Fruit fly (Drosophila melanogaster): ENCODE measurements around the gene RpS9.

Gene RpS9

DNA sequence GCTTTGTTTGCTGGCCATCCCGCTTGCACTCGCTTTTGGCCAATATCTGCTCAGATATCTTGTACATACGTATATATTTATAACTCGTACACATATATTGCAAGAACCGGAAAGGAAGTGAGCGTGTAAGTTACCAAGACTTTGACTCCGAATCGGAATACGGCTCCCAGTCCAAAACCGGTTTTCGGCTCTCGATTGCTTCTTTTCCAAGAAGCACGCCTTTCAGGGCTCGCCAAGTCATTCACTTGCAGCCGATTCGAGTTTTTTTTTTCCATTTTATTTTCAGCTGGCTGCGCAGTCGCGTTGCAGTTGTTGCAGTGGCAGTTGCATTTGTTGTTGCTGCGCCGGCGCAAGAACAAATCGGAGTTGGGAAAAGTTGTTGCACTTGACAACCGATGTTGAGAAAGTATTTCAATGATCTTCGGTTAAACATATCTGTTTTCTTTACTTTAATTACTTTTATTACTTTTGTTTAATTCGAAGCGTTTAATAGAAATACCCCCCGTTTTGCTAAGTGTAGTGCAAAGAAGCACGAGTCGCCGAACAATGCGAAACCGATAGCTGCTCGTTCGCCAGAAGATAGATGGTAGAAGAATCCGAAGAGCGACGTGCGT, 38.5 kb upstream of the RpS9 start (continued):
- TF ChIP-seq GATAd (GFP tag; optimal IDR thresholded peaks at IDR 0.05): no peak
- no peak for TF ChIP-seq Hr78 (GFP tag; optimal IDR thresholded peaks at IDR 0.05)
- no peak for TF ChIP-seq Hr83 (GFP tag; optimal IDR thresholded peaks at IDR 0.05; ENCODE audit: poor library complexity, severe bottlenecking)
- no peak for TF ChIP-seq lola (GFP tag; optimal IDR thresholded peaks at IDR 0.05)
- TF ChIP-seq sage (GFP tag; optimal IDR thresholded peaks at IDR 0.05): peak; percentile 16
- no peak for TF ChIP-seq Abd-B (GFP tag; optimal IDR thresholded peaks at IDR 0.05)
- TF ChIP-seq ey (GFP tag; optimal IDR thresholded peaks at IDR 0.05): peak; percentile 60

- no peak for TF ChIP-seq usp (GFP tag; optimal IDR thresholded peaks at IDR 0.05)
- peak; percentile 42 for TF ChIP-seq Dfd (GFP tag; optimal IDR thresholded peaks at IDR 0.05)
- peak; percentile 12 for TF ChIP-seq Dif (GFP tag; optimal IDR thresholded peaks at IDR 0.05; ENCODE audit: partially characterized antibody)
Measured at dm6 chr3L:9548800-9549199, 37.5 kb upstream of the RpS9 start.

DNA sequence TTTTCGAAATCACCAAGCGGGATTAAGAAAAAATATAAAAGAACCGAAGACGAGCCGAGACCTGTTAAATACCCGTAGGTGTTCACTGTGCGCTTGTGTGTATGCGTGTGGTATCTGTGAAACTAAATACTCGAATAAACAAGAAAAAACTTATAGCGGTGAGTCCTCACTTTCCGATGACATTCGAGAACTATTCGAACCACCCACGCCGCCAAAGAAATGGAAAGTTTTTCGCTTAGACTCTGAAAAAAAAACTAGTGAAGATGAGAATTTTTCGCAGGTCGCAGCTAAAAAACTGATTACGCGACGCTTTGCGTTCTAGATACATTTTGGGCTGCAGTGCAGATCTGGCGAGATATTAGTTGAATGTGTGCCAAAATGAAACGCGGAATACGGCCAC, 36.6 kb upstream of the RpS9 start:
- TF ChIP-seq rgr (GFP tag; optimal IDR thresholded peaks at IDR 0.05): no peak

DNA sequence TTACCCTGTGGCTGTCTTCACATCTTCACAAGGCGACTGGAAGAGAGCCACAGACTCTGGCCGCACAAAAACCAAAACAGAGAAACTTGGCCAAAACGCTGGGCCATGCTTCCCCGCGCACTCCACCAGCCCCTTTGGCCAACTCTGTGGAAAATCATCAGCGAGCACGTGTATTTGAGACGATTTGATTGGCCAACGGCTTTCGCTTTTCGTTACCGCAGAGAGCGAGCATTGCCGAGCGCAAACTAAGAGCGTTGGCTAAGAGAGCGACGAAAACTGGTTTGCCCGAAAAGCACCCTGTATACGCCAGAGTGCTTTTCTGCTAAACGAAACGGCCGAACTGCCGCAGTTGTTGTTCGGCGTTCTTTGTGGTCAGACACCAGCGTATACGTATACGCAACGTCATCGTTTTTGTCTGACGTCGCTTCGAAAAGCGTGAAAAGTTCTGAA, 35.6 kb upstream of the RpS9 start, which contains the start of gene CG42673:
Gene CG42673, plus strand, starts transcription at position 346 of the 450 bp plus-strand sequence.
- peak; percentile 74 for TF ChIP-seq Vsx2 (GFP tag; optimal IDR thresholded peaks at IDR 0.05; ENCODE audit: partially characterized antibody)
- TF ChIP-seq Sp1 (GFP tag; optimal IDR thresholded peaks at IDR 0.05): peak; percentile 19
- TF ChIP-seq pan (optimal IDR thresholded peaks at IDR 0.05): no peak
- peak; percentile 24 for TF ChIP-seq brk (GFP tag; optimal IDR thresholded peaks at IDR 0.05)
- TF ChIP-seq br (GFP tag; optimal IDR thresholded peaks at IDR 0.05): no peak
- TF ChIP-seq N (GFP tag; optimal IDR thresholded peaks at IDR 0.05): no peak
- TF ChIP-seq CG9705 (GFP tag; optimal IDR thresholded peaks at IDR 0.05): no peak
- TF ChIP-seq Rel (GFP tag; optimal IDR thresholded peaks at IDR 0.05): peak; percentile 35
- peak; percentile 4 for TF ChIP-seq Rel (tag; optimal IDR thresholded peaks at IDR 0.05)
- no peak for TF ChIP-seq Hr83 (GFP tag; optimal IDR thresholded peaks at IDR 0.05; ENCODE audit: poor library complexity, severe bottlenecking)
- peak; percentile 82 for TF ChIP-seq Dif (GFP tag; optimal IDR thresholded peaks at IDR 0.05; ENCODE audit: partially characterized antibody)
- peak; percentile 36 for TF ChIP-seq CrebA (GFP tag; optimal IDR thresholded peaks at IDR 0.05; ENCODE audit: borderline replicate concordance)
- TF ChIP-seq Hr78 (GFP tag; optimal IDR thresholded peaks at IDR 0.05): no peak
- TF ChIP-seq dl (GFP tag; optimal IDR thresholded peaks at IDR 0.05; ENCODE audit: insufficient read depth in 1 of 2, partially characterized antibody in 2 of 2): peak; percentile 35 to 44
- TF ChIP-seq sv (GFP tag; optimal IDR thresholded peaks at IDR 0.05): no peak

DNA sequence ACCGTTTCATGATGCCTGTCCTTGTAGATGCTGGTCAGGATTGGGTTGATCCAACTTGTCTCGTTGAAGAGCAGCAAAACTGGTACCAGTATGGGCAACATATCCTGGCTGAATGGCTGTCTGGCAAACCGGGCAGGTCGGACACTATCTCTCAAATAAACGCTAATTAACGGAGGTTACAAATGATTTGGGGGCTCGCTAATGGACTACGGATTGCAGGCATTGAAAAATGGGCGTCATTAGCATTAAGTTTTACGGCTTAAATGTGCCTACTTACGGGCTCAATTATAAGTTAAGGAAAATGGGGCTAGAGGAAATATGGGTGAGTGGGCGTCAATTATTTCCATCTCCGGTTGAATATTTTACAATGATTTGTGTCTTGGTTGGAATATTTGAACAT, 32.6 kb upstream of the RpS9 start, which contains the start of gene Ir67a:
Gene Ir67a, minus strand, starts transcription at position 101 of the 400 bp plus-strand sequence.
- TF ChIP-seq GATAd (GFP tag; optimal IDR thresholded peaks at IDR 0.05) (no peak), N (GFP tag; optimal IDR thresholded peaks at IDR 0.05) (no peak), Dfd (GFP tag; optimal IDR thresholded peaks at IDR 0.05) (no peak), dsf (GFP tag; optimal IDR thresholded peaks at IDR 0.05; ENCODE audit: borderline replicate concordance) (no peak), CG9705 (GFP tag; optimal IDR thresholded peaks at IDR 0.05) (no peak), foxo (GFP tag; optimal IDR thresholded peaks at IDR 0.05) (no peak), dl (GFP tag; optimal IDR thresholded peaks at IDR 0.05; ENCODE audit: insufficient read depth in 1 of 2, partially characterized antibody in 2 of 2) (no peak), Hnf4 (GFP tag; optimal IDR thresholded peaks at IDR 0.05) (no peak), Dif (GFP tag; optimal IDR thresholded peaks at IDR 0.05; ENCODE audit: partially characterized antibody) (no peak), HLH106 (tag; optimal IDR thresholded peaks at IDR 0.05) (no peak), CG32264 (GFP tag; optimal IDR thresholded peaks at IDR 0.05) (no peak), Sp1 (GFP tag; optimal IDR thresholded peaks at IDR 0.05) (no peak), OdsH (GFP tag; optimal IDR thresholded peaks at IDR 0.05) (no peak), tai (GFP tag; optimal IDR thresholded peaks at IDR 0.05) (no peak)

DNA sequence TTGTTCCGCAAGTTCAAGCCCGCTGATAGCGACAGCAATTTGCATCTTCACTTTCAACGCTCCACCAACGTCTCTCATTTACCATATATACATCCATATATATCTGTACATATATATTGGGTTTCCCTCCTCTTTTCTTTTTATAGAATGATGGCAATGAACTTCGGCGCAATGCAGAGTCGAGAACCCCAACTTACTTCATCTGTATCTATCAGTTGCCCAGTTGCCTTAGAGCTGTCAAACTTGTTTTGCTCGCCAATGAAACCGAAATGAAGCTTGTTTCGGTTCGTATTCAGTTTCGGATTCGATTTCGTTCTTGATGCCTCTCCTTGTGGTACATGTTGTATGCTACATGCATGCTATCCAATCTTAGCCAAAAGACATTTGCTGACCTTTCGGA, 17.5 kb upstream of the RpS9 start, which contains the start of gene Or67a:
Gene Or67a, plus strand, starts transcription at position 233 of the 400 bp plus-strand sequence.
- TF ChIP-seq dl (GFP tag; optimal IDR thresholded peaks at IDR 0.05; ENCODE audit: insufficient read depth in 1 of 2, partially characterized antibody in 2 of 2) (peak in 1 of 2 experiments; percentile 26), Rel (GFP tag; optimal IDR thresholded peaks at IDR 0.05) (no peak), Rel (tag; optimal IDR thresholded peaks at IDR 0.05) (no peak)

All from whole organism, wandering third instar larva.